Fruit fly (Drosophila melanogaster) whole organism, prepupa: ENCODE data around the gene CG12729.

Source experiments
- CG10631 ChIP-seq: fragments of 200-800 bp; sonication (Bioruptor generic); optimal IDR thresholded peaks from 2 replicates; lab custom pipeline; 2016; ENCODE audit warnings: missing biosample characterization, missing genetic modification characterization
- CG11294 ChIP-seq: fragments of 200-800 bp; sonication (Bioruptor generic); IDR thresholded peaks from 2 replicates; pipeline ENCODE4 v1.3.6; 2022; ENCODE audit warnings: missing biosample characterization, missing genetic modification characterization
- CG11902 ChIP-seq: fragments of 200-800 bp; sonication (Bioruptor generic); optimal IDR thresholded peaks from 3 replicates; lab custom pipeline; 2016; ENCODE audit warnings: missing biosample characterization, missing genetic modification characterization
- CG1621 ChIP-seq: fragments of 200-800 bp; sonication (Bioruptor generic); optimal IDR thresholded peaks from 3 replicates; lab custom pipeline; 2018; ENCODE audit warnings: missing biosample characterization, mild to moderate bottlenecking, missing genetic modification characterization
- CG16779 ChIP-seq: fragments of 200-800 bp; sonication (Bioruptor generic); optimal IDR thresholded peaks from 3 replicates; lab custom pipeline; 2017; ENCODE audit warnings: missing biosample characterization, mild to moderate bottlenecking, missing genetic modification characterization
- CG3032 ChIP-seq: fragments of 200-800 bp; optimal IDR thresholded peaks from 2 replicates; lab custom pipeline; 2019; ENCODE audit warnings: missing biosample characterization, mild to moderate bottlenecking, missing genetic modification characterization, moderate library complexity
- CG32006 ChIP-seq: fragments of 200-800 bp; sonication (Bioruptor generic); optimal IDR thresholded peaks from 3 replicates; lab custom pipeline; 2017; ENCODE audit warnings: missing biosample characterization, mild to moderate bottlenecking, missing genetic modification characterization
- CG34406 ChIP-seq: fragments of 200-800 bp; sonication (Bioruptor generic); optimal IDR thresholded peaks from 3 replicates; lab custom pipeline; 2016; ENCODE audit warnings: missing biosample characterization, missing genetic modification characterization
- CG6163 ChIP-seq: fragments of 200-800 bp; sonication (Bioruptor generic); IDR thresholded peaks from 3 replicates; pipeline ENCODE4 v1.3.6; 2022; ENCODE audit warnings: missing biosample characterization, missing genetic modification characterization
- CG6276 ChIP-seq: fragments of 200-800 bp; sonication (Bioruptor generic); optimal IDR thresholded peaks from 2 replicates; lab custom pipeline; 2017; ENCODE audit warnings: missing biosample characterization, mild to moderate bottlenecking, missing genetic modification characterization
- CG6792 ChIP-seq: fragments of 200-800 bp; sonication (Bioruptor generic); optimal IDR thresholded peaks from 3 replicates; lab custom pipeline; 2016; ENCODE audit warnings: missing biosample characterization, missing genetic modification characterization
- CG6808 ChIP-seq: fragments of 200-800 bp; sonication (Bioruptor generic); optimal IDR thresholded peaks from 3 replicates; lab custom pipeline; 2017; ENCODE audit warnings: missing biosample characterization, missing genetic modification characterization, mild to moderate bottlenecking, moderate library complexity, missing genetic modification reagents
- CG6854 ChIP-seq: fragments of 200-800 bp; sonication (Bioruptor generic); optimal IDR thresholded peaks from 2 replicates; lab custom pipeline; 2017; ENCODE audit warnings: missing biosample characterization, mild to moderate bottlenecking, missing genetic modification characterization
- CG7368 ChIP-seq: fragments of 200-800 bp; sonication (Bioruptor generic); optimal IDR thresholded peaks from 3 replicates; lab custom pipeline; 2016; ENCODE audit warnings: missing biosample characterization, missing genetic modification characterization
- CG8119 ChIP-seq: fragments of 200-800 bp; sonication (Bioruptor generic); IDR thresholded peaks from 3 replicates; pipeline ENCODE4 v1.3.6; 2022; ENCODE audit warnings: missing biosample characterization, missing genetic modification characterization
- CG8319 ChIP-seq: fragments of 200-800 bp; sonication (Bioruptor generic); optimal IDR thresholded peaks from 3 replicates; lab custom pipeline; 2016; ENCODE audit warnings: missing biosample characterization, missing genetic modification characterization
- CG8632 ChIP-seq: fragments of 200-800 bp; sonication (Bioruptor generic); optimal IDR thresholded peaks from 3 replicates; lab custom pipeline; 2016; ENCODE audit warnings: missing biosample characterization, missing genetic modification characterization
- CG9139 ChIP-seq: fragments of 200-800 bp; sonication (Bioruptor generic); optimal IDR thresholded peaks from 3 replicates; lab custom pipeline; 2017; ENCODE audit warnings: missing biosample characterization, mild to moderate bottlenecking, missing genetic modification characterization
- Eip78C ChIP-seq: fragments of 200-800 bp; sonication (Bioruptor generic); peaks from one replicate; lab custom pipeline; 2016; ENCODE audit warnings: missing biosample characterization, missing genetic modification characterization
- Eip93F ChIP-seq: fragments of 200-800 bp; sonication (Bioruptor generic); optimal IDR thresholded peaks from 2 replicates; lab custom pipeline; 2016; ENCODE audit warnings: missing biosample characterization, mild to moderate bottlenecking, missing genetic modification characterization
- Ets21C ChIP-seq: fragments of 200-800 bp; sonication (Bioruptor generic); optimal IDR thresholded peaks from 3 replicates; lab custom pipeline; 2016; ENCODE audit warnings: missing biosample characterization, missing genetic modification characterization
- Gug ChIP-seq: fragments of 200-800 bp; sonication (Bioruptor generic); IDR thresholded peaks from 2 replicates; pipeline ENCODE4 v1.3.6; 2022; ENCODE audit warnings: missing biosample characterization, missing genetic modification characterization
- Hr39 ChIP-seq: fragments of 200-800 bp; sonication (Bioruptor generic); optimal IDR thresholded peaks from 2 replicates; lab custom pipeline; 2016; ENCODE audit warnings: missing biosample characterization, missing genetic modification characterization
- Hr4 ChIP-seq: fragments of 200-800 bp; sonication (Bioruptor generic); optimal IDR thresholded peaks from 3 replicates; lab custom pipeline; 2016; ENCODE audit warnings: missing biosample characterization, missing genetic modification characterization
- Lpt ChIP-seq: fragments of 200-800 bp; sonication (Bioruptor generic); optimal IDR thresholded peaks from 3 replicates; lab custom pipeline; 2016; ENCODE audit warnings: missing biosample characterization, missing genetic modification characterization
- Met ChIP-seq: fragments of 200-800 bp; sonication (Bioruptor generic); optimal IDR thresholded peaks from 3 replicates; lab custom pipeline; 2016; ENCODE audit warnings: missing biosample characterization, missing genetic modification characterization
- OdsH ChIP-seq: fragments of 200-800 bp; sonication (Bioruptor generic); optimal IDR thresholded peaks from 3 replicates; lab custom pipeline; 2016; ENCODE audit warnings: missing biosample characterization, missing genetic modification characterization
- Sox102F ChIP-seq: fragments of 200-800 bp; sonication (Bioruptor generic); optimal IDR thresholded peaks from 2 replicates; lab custom pipeline; 2016; ENCODE audit warnings: missing biosample characterization, mild to moderate bottlenecking, missing genetic modification characterization
- Sox14 ChIP-seq: fragments of 200-800 bp; sonication (Bioruptor generic); optimal IDR thresholded peaks from 3 replicates; lab custom pipeline; 2016; ENCODE audit warnings: missing biosample characterization, missing genetic modification characterization
- achi ChIP-seq: fragments of 200-800 bp; sonication (Bioruptor generic); optimal IDR thresholded peaks from 3 replicates; lab custom pipeline; 2016; ENCODE audit warnings: missing biosample characterization, missing genetic modification characterization
- cyc ChIP-seq: fragments of 200-800 bp; sonication (Bioruptor generic); optimal IDR thresholded peaks from 3 replicates; lab custom pipeline; 2016; ENCODE audit warnings: missing biosample characterization, missing genetic modification characterization
- dac ChIP-seq: fragments of 200-800 bp; sonication (Bioruptor generic); optimal IDR thresholded peaks from 2 replicates; lab custom pipeline; 2017; ENCODE audit warnings: missing biosample characterization, mild to moderate bottlenecking, missing genetic modification characterization
- dsx ChIP-seq: fragments of 200-800 bp; optimal IDR thresholded peaks from 3 replicates; lab custom pipeline; 2019; ENCODE audit warnings: missing biosample characterization, mild to moderate bottlenecking, missing genetic modification characterization, moderate library complexity; ENCODE audit not compliant: poor library complexity, severe bottlenecking
- eg ChIP-seq: fragments of 200-800 bp; sonication (Bioruptor generic); IDR thresholded peaks from 3 replicates; pipeline ENCODE4 v1.3.6; 2022; ENCODE audit warnings: missing biosample characterization, missing genetic modification characterization
- esn ChIP-seq: fragments of 200-800 bp; sonication (Bioruptor generic); optimal IDR thresholded peaks from 2 replicates; lab custom pipeline; 2016; ENCODE audit warnings: missing biosample characterization, mild to moderate bottlenecking, missing genetic modification characterization, moderate library complexity
- lz ChIP-seq: fragments of 200-800 bp; sonication (Bioruptor generic); optimal IDR thresholded peaks from 3 replicates; lab custom pipeline; 2016; ENCODE audit warnings: missing biosample characterization, missing genetic modification characterization
- net ChIP-seq: fragments of 200-800 bp; sonication (Bioruptor generic); optimal IDR thresholded peaks from 3 replicates; lab custom pipeline; 2016; ENCODE audit warnings: missing biosample characterization, missing genetic modification characterization
- spab ChIP-seq: fragments of 200-800 bp; sonication (Bioruptor generic); optimal IDR thresholded peaks from 2 replicates; lab custom pipeline; 2017; ENCODE audit warnings: missing biosample characterization, mild to moderate bottlenecking, missing genetic modification characterization, missing genetic modification reagents
- ss ChIP-seq, 2 experiments: fragments of 200-800 bp; sonication (Bioruptor generic); optimal IDR thresholded peaks; 2 replicates in 1 of 2; 3 replicates in 1 of 2; lab custom pipeline; 2017 to 2018; ENCODE audit warnings: mild to moderate bottlenecking in 2 of 2, missing biosample characterization in 2 of 2, missing genetic modification characterization in 2 of 2, moderate library complexity in 1 of 2
- svp ChIP-seq: fragments of 200-800 bp; sonication (Bioruptor generic); peaks from one replicate; lab custom pipeline; 2016; ENCODE audit warnings: missing biosample characterization, missing genetic modification characterization
- topi ChIP-seq: fragments of 200-800 bp; sonication (Bioruptor generic); optimal IDR thresholded peaks from 3 replicates; lab custom pipeline; 2016; ENCODE audit warnings: missing biosample characterization, missing genetic modification characterization
- vri ChIP-seq: fragments of 200-800 bp; sonication (Bioruptor generic); optimal IDR thresholded peaks from 3 replicates; lab custom pipeline; 2016; ENCODE audit warnings: missing biosample characterization, mild to moderate bottlenecking, missing genetic modification characterization

Gene CG12729

dm6 chrX:5866095-5866494 is 21.0 kb downstream of the CG12729 start:
- TF ChIP-seq CG32006 (GFP tag; lab: Kevin White, UChicago) = peak; percentile 26
- TF ChIP-seq CG8119 (GFP tag; lab: Robert Waterston, UW) = 0 out of 3 replicates have a peak, but pooled peaks have one; percentile 16
- TF ChIP-seq CG6163 (GFP tag; lab: Robert Waterston, UW) = no peak
- peak; percentile 11 for TF ChIP-seq Eip78C (GFP tag; lab: Kevin White, UChicago)

dm6 chrX:5868795-5869194 is 23.7 kb downstream of the CG12729 start, which contains the start of gene CG15764:
CG15764 (plus strand) TSS chrX:5869095.
- TF ChIP-seq achi (GFP tag; lab: Kevin White, UChicago) (no peak), Gug (no peak), CG6792 (GFP tag; lab: Kevin White, UChicago) (no peak)

- TF ChIP-seq CG6276 (GFP tag; lab: Kevin White, UChicago) = no peak
- no peak for TF ChIP-seq dsx (GFP tag; lab: Kevin White, UChicago)
- peak; percentile 2 for TF ChIP-seq CG1621 (tag; lab: Kevin White, UChicago)
- no peak for TF ChIP-seq Eip93F
- no peak for TF ChIP-seq svp (GFP tag; lab: Kevin White, UChicago)
- no peak for TF ChIP-seq CG32006 (GFP tag; lab: Kevin White, UChicago)
These were observed 28.1 kb downstream of the CG12729 start, which contains the start of gene GAA1 for dm6 chrX:5873164-5873563. GAA1 (minus strand) TSS chrX:5873357.

DNA sequence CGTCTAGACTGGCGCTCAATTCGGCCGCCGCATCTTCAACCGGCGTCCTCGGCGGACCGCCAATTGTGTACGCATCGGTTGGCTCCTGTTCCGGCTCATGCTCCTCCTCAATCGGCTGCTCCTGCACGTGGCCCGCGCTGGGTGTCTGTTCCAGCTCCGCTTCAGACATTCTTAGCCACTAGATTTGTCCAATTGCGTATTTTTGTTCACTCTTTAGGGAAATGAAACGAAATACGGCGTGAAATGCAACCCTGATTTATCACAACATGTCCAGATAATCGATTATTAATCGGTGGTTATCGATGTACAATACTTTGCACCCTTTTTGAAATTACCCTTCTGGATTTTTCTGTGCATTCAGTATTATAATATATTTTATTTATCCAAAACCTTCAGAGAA is 31.5 kb downstream of the CG12729 start, which contains the start of gene mof:
TSS of gene mof (minus strand) at position 270 of the 400 bp plus-strand sequence.
- TF ChIP-seq CG1621 (tag; lab: Kevin White, UChicago) (peak; percentile 90), eg (no peak), CG9139 (GFP tag; lab: Kevin White, UChicago) (no peak), CG7368 (GFP tag; lab: Kevin White, UChicago) (no peak), net (GFP tag; lab: Kevin White, UChicago) (no peak), CG16779 (tag; lab: Kevin White, UChicago) (no peak), CG3032 (tag; lab: Kevin White, UChicago) (no peak), vri (no peak), Eip78C (GFP tag; lab: Kevin White, UChicago) (peak; percentile 13)

DNA sequence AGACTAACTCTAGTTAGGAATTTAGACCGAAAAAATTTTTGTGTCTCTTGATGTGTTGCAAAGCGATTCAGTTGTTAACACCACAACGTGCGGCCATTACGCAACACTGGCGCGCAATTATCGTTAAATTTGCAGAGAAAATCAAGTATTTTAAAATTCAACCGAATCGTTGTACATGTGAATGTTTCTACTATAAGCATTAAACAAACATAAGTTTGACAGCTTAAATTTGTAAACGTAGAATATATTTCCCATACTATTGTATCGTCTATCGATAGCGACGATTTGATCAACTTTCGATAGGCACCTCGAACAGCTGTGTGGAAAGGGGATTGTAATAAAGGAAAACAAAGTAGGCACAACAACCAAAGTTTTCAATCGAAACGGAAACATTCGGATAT is 34.5 kb downstream of the CG12729 start, which contains the start of the genes Usp30 and CG16721:
TSS of gene Usp30 (minus strand) at position 245 of the 401 bp plus-strand sequence.
TSS of gene CG16721 (plus strand) at position 327 of the 401 bp plus-strand sequence.
- TF ChIP-seq CG8319 (GFP tag; lab: Kevin White, UChicago) (peak; percentile 4), net (GFP tag; lab: Kevin White, UChicago) (no peak), Sox102F (no peak), Eip78C (GFP tag; lab: Kevin White, UChicago) (peak; percentile 67), Sox14 (peak; percentile 69), CG1621 (tag; lab: Kevin White, UChicago) (peak; percentile 51), vri (no peak), ss (GFP tag; optimal IDR thresholded peaks at IDR 0.05; lab: Kevin White, UChicago) (no peak), topi (peak; percentile 65), CG11294 (GFP tag; lab: Robert Waterston, UW) (no peak), CG34406 (peak; percentile 10), Lpt (GFP tag; lab: Kevin White, UChicago) (no peak), svp (GFP tag; lab: Kevin White, UChicago) (no peak), cyc (GFP tag; lab: Kevin White, UChicago) (peak; percentile 61), Ets21C (GFP tag; lab: Kevin White, UChicago) (peak; percentile 34), OdsH (GFP tag; lab: Kevin White, UChicago) (no peak), CG10631 (GFP tag; lab: Kevin White, UChicago) (peak; percentile 37), CG6276 (GFP tag; lab: Kevin White, UChicago) (no peak), spab (no peak), Hr39 (GFP tag; lab: Kevin White, UChicago) (peak; percentile 49), esn (GFP tag; lab: Kevin White, UChicago) (peak; percentile 69), CG6854 (GFP tag; lab: Kevin White, UChicago) (no peak), achi (GFP tag; lab: Kevin White, UChicago) (peak; percentile 53), CG3032 (tag; lab: Kevin White, UChicago) (peak; percentile 20), Met (GFP tag; lab: Kevin White, UChicago) (peak; percentile 57), CG8632 (GFP tag; lab: Kevin White, UChicago) (peak; percentile 8), Gug (no peak), CG6808 (GFP tag; lab: Kevin White, UChicago) (no peak), CG32006 (GFP tag; lab: Kevin White, UChicago) (no peak), eg (no peak), dac (no peak), CG11902 (GFP tag; lab: Kevin White, UChicago) (no peak), Hr4 (GFP tag; lab: Kevin White, UChicago) (peak; percentile 10), lz (GFP tag; lab: Kevin White, UChicago) (peak; percentile 67)
